Fruit fly (Drosophila melanogaster) whole organism, wandering third instar larva: ENCODE results near the gene CG33287.

ENCODE experiments used
- Abd-B ChIP-seq: fragments of >200 bp; optimal IDR thresholded peaks from 2 replicates; lab custom pipeline; 2017; ENCODE audit warnings: missing biosample characterization, missing genetic modification characterization
- CG32264 ChIP-seq: fragments of 200-800 bp; sonication (Bioruptor generic); optimal IDR thresholded peaks from 2 replicates; lab custom pipeline; 2016; ENCODE audit warnings: missing biosample characterization, missing genetic modification characterization
- CG9705 ChIP-seq: fragments of 200-800 bp; sonication (Bioruptor generic); optimal IDR thresholded peaks from 2 replicates; lab custom pipeline; 2018; ENCODE audit warnings: missing biosample characterization, mild to moderate bottlenecking, missing genetic modification characterization
- CrebA ChIP-seq: fragments of 200-800 bp; sonication (Bioruptor generic); optimal IDR thresholded peaks from 2 replicates; lab custom pipeline; 2016; ENCODE audit warnings: missing biosample characterization, mild to moderate bottlenecking, missing genetic modification characterization, borderline replicate concordance
- Dfd ChIP-seq: fragments of >200 bp; optimal IDR thresholded peaks from 2 replicates; lab custom pipeline; 2017; ENCODE audit warnings: missing biosample characterization, missing genetic modification characterization
- Dif ChIP-seq: fragments of 200-275, 200-300 bp; sonication (Bioruptor generic); optimal IDR thresholded peaks from 2 replicates; lab custom pipeline; 2018; ENCODE audit warnings: missing biosample characterization, missing genetic modification characterization; ENCODE audit not compliant: partially characterized antibody
- GATAd ChIP-seq: sonication (Bioruptor generic); optimal IDR thresholded peaks from 2 replicates; lab custom pipeline; 2016; ENCODE audit warnings: missing biosample characterization, missing genetic modification characterization
- HLH106 ChIP-seq: fragments of 200-800 bp; optimal IDR thresholded peaks from 3 replicates; lab custom pipeline; 2019; ENCODE audit warnings: missing biosample characterization, mild to moderate bottlenecking, missing genetic modification characterization, moderate library complexity
- Hnf4 ChIP-seq: fragments of 200-800 bp; sonication (Bioruptor generic); optimal IDR thresholded peaks from 2 replicates; lab custom pipeline; 2016; ENCODE audit warnings: missing biosample characterization, mild to moderate bottlenecking, missing genetic modification characterization
- Hr78 ChIP-seq: fragments of >200 bp; optimal IDR thresholded peaks from 2 replicates; lab custom pipeline; 2017; ENCODE audit warnings: missing biosample characterization, missing genetic modification characterization
- Hr83 ChIP-seq: fragments of 200-300 bp; sonication (Bioruptor generic); optimal IDR thresholded peaks from 2 replicates; lab custom pipeline; 2016; ENCODE audit warnings: missing biosample characterization, mild to moderate bottlenecking, missing genetic modification characterization, moderate library complexity; ENCODE audit not compliant: poor library complexity, severe bottlenecking
- Jra ChIP-seq: sonication (Bioruptor generic); optimal IDR thresholded peaks from 2 replicates; lab custom pipeline; 2016; ENCODE audit warnings: missing biosample characterization, missing genetic modification characterization
- Mio ChIP-seq: sonication (Bioruptor generic); optimal IDR thresholded peaks from 2 replicates; lab custom pipeline; 2016; ENCODE audit warnings: missing biosample characterization, missing genetic modification characterization
- Myc ChIP-seq: fragments of >200 bp; optimal IDR thresholded peaks from 2 replicates; lab custom pipeline; 2017
- N ChIP-seq: fragments of >200 bp; optimal IDR thresholded peaks from 2 replicates; lab custom pipeline; 2018; ENCODE audit warnings: missing biosample characterization, missing external identifiers, missing genetic modification characterization
- OdsH ChIP-seq: fragments of 200-800 bp; sonication (Bioruptor generic); optimal IDR thresholded peaks from 2 replicates; lab custom pipeline; 2016; ENCODE audit warnings: missing biosample characterization, mild to moderate bottlenecking, missing genetic modification characterization
- Rel ChIP-seq, 2 experiments: fragments of 200-800 bp; sonication (Bioruptor generic) in 1 of 2; optimal IDR thresholded peaks; 2 replicates in 1 of 2; 3 replicates in 1 of 2; lab custom pipeline; 2016 to 2019; ENCODE audit warnings: mild to moderate bottlenecking in 2 of 2, missing biosample characterization in 2 of 2, missing genetic modification characterization in 2 of 2, moderate library complexity in 1 of 2
- Sp1 ChIP-seq: fragments of 200-800 bp; sonication (Bioruptor generic); optimal IDR thresholded peaks from 3 replicates; lab custom pipeline; 2019; ENCODE audit warnings: missing biosample characterization, mild to moderate bottlenecking, missing genetic modification characterization, moderate library complexity
- Vsx2 ChIP-seq: fragments of 200-300, 225-300 bp; sonication (Bioruptor generic); optimal IDR thresholded peaks from 2 replicates; lab custom pipeline; 2018; ENCODE audit warnings: missing biosample characterization, missing genetic modification characterization; ENCODE audit not compliant: partially characterized antibody
- br ChIP-seq: fragments of 200-800 bp; sonication (Bioruptor generic); optimal IDR thresholded peaks from 2 replicates; lab custom pipeline; 2016; ENCODE audit warnings: missing biosample characterization, missing genetic modification characterization
- brk ChIP-seq: fragments of 200-800 bp; sonication (Bioruptor generic); optimal IDR thresholded peaks from 2 replicates; lab custom pipeline; 2016; ENCODE audit warnings: missing biosample characterization, mild to moderate bottlenecking, missing genetic modification characterization
- dl ChIP-seq, 2 experiments: fragments of 175-275, 200-275 bp in 1 of 2; fragments of 200-275 bp in 1 of 2; sonication (Bioruptor generic); optimal IDR thresholded peaks; lab custom pipeline; 2018; ENCODE audit warnings: mild to moderate bottlenecking in 2 of 2, missing biosample characterization in 2 of 2, missing genetic modification characterization in 2 of 2, moderate library complexity in 2 of 2; ENCODE audit not compliant: partially characterized antibody in 2 of 2, insufficient read depth in 1 of 2
- dmrt93B ChIP-seq: fragments of 200-800 bp; sonication (Bioruptor generic); optimal IDR thresholded peaks from 2 replicates; lab custom pipeline; 2018; ENCODE audit warnings: missing biosample characterization, mild to moderate bottlenecking, missing genetic modification characterization
- dsf ChIP-seq: sonication (Bioruptor generic); optimal IDR thresholded peaks from 2 replicates; lab custom pipeline; 2016; ENCODE audit warnings: missing biosample characterization, missing genetic modification characterization, borderline replicate concordance
- ey ChIP-seq: fragments of 200-800 bp; sonication (Bioruptor generic); optimal IDR thresholded peaks from 2 replicates; lab custom pipeline; 2016; ENCODE audit warnings: missing biosample characterization, missing genetic modification characterization
- foxo ChIP-seq, 2 experiments: fragments of 200-800 bp; sonication (Bioruptor generic); optimal IDR thresholded peaks; 2 replicates in 1 of 2; 3 replicates in 1 of 2; lab custom pipeline; 2016 to 2017; ENCODE audit warnings: missing biosample characterization in 2 of 2, missing genetic modification characterization in 2 of 2
- fru ChIP-seq: fragments of 200-800 bp; sonication (Bioruptor generic); optimal IDR thresholded peaks from 3 replicates; lab custom pipeline; 2016; ENCODE audit warnings: missing biosample characterization, mild to moderate bottlenecking, missing genetic modification characterization
- h ChIP-seq: fragments of 200-800 bp; sonication (Bioruptor generic); optimal IDR thresholded peaks from 3 replicates; lab custom pipeline; 2016; ENCODE audit warnings: missing biosample characterization, mild to moderate bottlenecking, missing genetic modification characterization
- jim ChIP-seq: fragments of 175-275, 200-325 bp; sonication (Bioruptor generic); optimal IDR thresholded peaks from 2 replicates; lab custom pipeline; 2016; ENCODE audit warnings: missing biosample characterization, mild to moderate bottlenecking, missing genetic modification characterization
- lola ChIP-seq: fragments of >200 bp; optimal IDR thresholded peaks from 2 replicates; lab custom pipeline; 2017; ENCODE audit warnings: missing biosample characterization, missing genetic modification characterization
- pan ChIP-seq: fragments of >200 bp; optimal IDR thresholded peaks from 2 replicates; lab custom pipeline; 2017
- psq ChIP-seq: fragments of 200-800 bp; sonication (Bioruptor generic); optimal IDR thresholded peaks from 3 replicates; lab custom pipeline; 2017; ENCODE audit warnings: missing biosample characterization, mild to moderate bottlenecking, missing genetic modification characterization, moderate library complexity
- rgr ChIP-seq: fragments of 200-800 bp; sonication (Bioruptor generic); optimal IDR thresholded peaks from 3 replicates; lab custom pipeline; 2016; ENCODE audit warnings: missing biosample characterization, mild to moderate bottlenecking, missing genetic modification characterization
- sage ChIP-seq: fragments of 200-800 bp; sonication (Bioruptor generic); optimal IDR thresholded peaks from 2 replicates; lab custom pipeline; 2016; ENCODE audit warnings: missing biosample characterization, mild to moderate bottlenecking, missing genetic modification characterization
- sv ChIP-seq: fragments of 200-800 bp; sonication (Bioruptor generic); optimal IDR thresholded peaks from 3 replicates; lab custom pipeline; 2016; ENCODE audit warnings: missing biosample characterization, missing genetic modification characterization
- tai ChIP-seq: sonication (Bioruptor generic); optimal IDR thresholded peaks from 2 replicates; lab custom pipeline; 2016; ENCODE audit warnings: missing biosample characterization, missing genetic modification characterization
- usp ChIP-seq: fragments of >200 bp; optimal IDR thresholded peaks from 2 replicates; lab custom pipeline; 2017; ENCODE audit warnings: missing biosample characterization, missing genetic modification characterization
- woc ChIP-seq: sonication (Bioruptor generic); optimal IDR thresholded peaks from 2 replicates; lab custom pipeline; 2016; ENCODE audit warnings: missing biosample characterization, mild to moderate bottlenecking, missing genetic modification characterization

Gene CG33287

DNA sequence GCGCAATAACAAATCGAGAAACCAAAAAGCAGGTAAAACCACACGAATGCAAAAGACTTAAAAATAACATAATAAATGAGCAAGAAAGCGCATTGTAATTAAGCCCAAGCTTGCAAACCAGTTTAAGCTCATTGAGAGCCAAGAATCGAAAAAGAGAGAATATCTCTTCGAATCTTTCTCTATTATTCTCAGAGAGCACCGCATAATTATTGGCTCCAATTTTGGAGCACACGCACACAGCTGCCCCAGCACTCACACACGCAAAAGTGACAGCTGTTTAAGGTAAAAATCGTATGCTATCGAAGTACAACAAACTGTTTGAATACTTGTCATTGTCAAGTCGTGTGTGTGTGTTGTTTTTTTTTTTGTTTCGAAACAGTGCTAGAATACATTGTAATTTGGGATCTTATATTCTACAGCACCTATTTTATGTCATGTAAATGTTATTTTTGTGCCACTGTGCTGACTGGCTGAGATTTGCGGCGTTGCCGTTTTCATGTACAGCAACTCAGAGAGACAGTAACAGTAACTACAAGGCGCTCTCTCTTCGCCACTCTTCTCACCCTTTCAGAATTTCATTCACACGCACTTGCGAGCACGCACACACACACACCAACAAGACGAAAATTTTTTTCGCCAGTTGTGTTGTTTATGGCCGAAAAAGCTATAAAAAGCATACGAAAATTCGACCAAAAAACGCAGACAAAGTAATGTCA is 39.1 kb upstream of the CG33287 start:
- TF ChIP-seq Dif (GFP tag; lab: Kevin White, UChicago) (peak; percentile 70), h (peak; percentile 87), tai (GFP tag; lab: Kevin White, UChicago) (no peak), OdsH (peak; percentile 76), dmrt93B (peak; percentile 31), ey (GFP tag; lab: Kevin White, UChicago) (peak; percentile 79), Dfd (GFP tag; lab: Kevin White, UChicago) (no peak), brk (GFP tag; lab: Kevin White, UChicago) (peak; percentile 42), CG9705 (no peak), N (GFP tag; lab: Kevin White, UChicago) (no peak), woc (GFP tag; lab: Kevin White, UChicago) (peak; percentile 74), Rel (GFP tag; optimal IDR thresholded peaks at IDR 0.05; lab: Kevin White, UChicago) (no peak), Rel (tag; optimal IDR thresholded peaks at IDR 0.05; lab: Kevin White, UChicago) (peak; percentile 12), dsf (GFP tag; lab: Kevin White, UChicago) (no peak), sage (GFP tag; lab: Kevin White, UChicago) (peak; percentile 68), CrebA (GFP tag; lab: Kevin White, UChicago) (peak; percentile 52), fru (peak; percentile 96), HLH106 (tag; lab: Kevin White, UChicago) (peak; percentile 28), GATAd (GFP tag; lab: Kevin White, UChicago) (no peak), foxo (GFP tag; optimal IDR thresholded peaks at IDR 0.05; lab: Kevin White, UChicago) (peak in 1 of 2 experiments; percentile 84), CG32264 (GFP tag; lab: Kevin White, UChicago) (peak; percentile 66), usp (GFP tag; lab: Kevin White, UChicago) (no peak), Sp1 (peak; percentile 35), psq (GFP tag; lab: Kevin White, UChicago) (peak; percentile 85), dl (GFP tag; optimal IDR thresholded peaks at IDR 0.05; lab: Kevin White, UChicago; ENCODE audit: insufficient read depth in 1 of 2, partially characterized antibody in 2 of 2) (peak; percentile 29 to 63), jim (GFP tag; lab: Kevin White, UChicago) (no peak), pan (no peak), Abd-B (GFP tag; lab: Kevin White, UChicago) (no peak), Mio (GFP tag; lab: Kevin White, UChicago) (no peak), sv (no peak), Jra (GFP tag; lab: Kevin White, UChicago) (peak; percentile 52), Myc (lab: Kevin White, UChicago) (no peak), Hr78 (no peak), Hnf4 (GFP tag; lab: Kevin White, UChicago) (peak; percentile 70), Vsx2 (GFP tag; lab: Kevin White, UChicago) (peak; percentile 23), lola (no peak), rgr (GFP tag; lab: Kevin White, UChicago) (peak; percentile 81), br (GFP tag; lab: Kevin White, UChicago) (peak; percentile 83), Hr83 (GFP tag; lab: Kevin White, UChicago) (no peak)
- TF ChIP-seq, all 38 proteins: peak for 22

DNA sequence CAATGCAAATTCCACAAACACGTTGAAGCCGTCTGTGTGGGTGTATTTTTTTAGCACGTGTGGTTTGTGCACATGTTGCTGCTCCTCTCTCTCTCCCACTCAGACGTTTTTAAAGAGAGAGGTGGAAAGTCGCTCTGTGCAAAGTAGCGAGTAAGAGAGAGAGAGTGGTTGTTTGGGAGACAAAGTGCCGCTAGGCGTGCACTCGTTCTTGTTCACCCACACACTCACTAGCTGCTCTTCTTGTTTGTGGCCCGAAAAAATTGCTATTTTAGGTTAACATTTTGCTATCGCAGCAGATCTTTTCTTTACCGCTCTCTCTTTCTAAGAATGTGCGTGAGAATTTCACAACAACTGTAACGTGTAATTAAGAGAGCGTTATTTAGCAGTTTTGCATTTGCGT is 38.4 kb upstream of the CG33287 start:
- TF ChIP-seq Dif (GFP tag; lab: Kevin White, UChicago): peak; percentile 94
- peak; percentile 58 for TF ChIP-seq Vsx2 (GFP tag; lab: Kevin White, UChicago)
- TF ChIP-seq Rel (GFP tag; optimal IDR thresholded peaks at IDR 0.05; lab: Kevin White, UChicago): no peak
- TF ChIP-seq Rel (tag; optimal IDR thresholded peaks at IDR 0.05; lab: Kevin White, UChicago): peak; percentile 11
- TF ChIP-seq woc (GFP tag; lab: Kevin White, UChicago): no peak
- peak; percentile 84 to 94 for TF ChIP-seq dl (GFP tag; optimal IDR thresholded peaks at IDR 0.05; lab: Kevin White, UChicago; ENCODE audit: insufficient read depth in 1 of 2, partially characterized antibody in 2 of 2)
- TF ChIP-seq, all 38 proteins: peak for 4
